Worm (Caenorhabditis elegans) whole organism, mixed stage, embryonic: ENCODE measurements around the gene Y44A6C.2.

Experiments
- M03D4.4 ChIP-seq: sonication (generic microtip); optimal IDR thresholded peaks from 2 replicates; lab custom pipeline; 2017; ENCODE audit warnings: mild to moderate bottlenecking, missing genetic modification characterization, missing compliant biosample characterization
- bed-3 ChIP-seq: fragments of 200-800 bp; sonication (Bioruptor generic); optimal IDR thresholded peaks from 3 replicates; lab custom pipeline; 2018; ENCODE audit warnings: mild to moderate bottlenecking, missing genetic modification characterization, moderate library complexity, missing compliant biosample characterization
- ceh-39 ChIP-seq: fragments of 150-350 bp; optimal IDR thresholded peaks from 2 replicates; lab custom pipeline; 2014; ENCODE audit warnings: missing biosample characterization, missing genetic modification characterization
- ceh-43 ChIP-seq: fragments of 200-800 bp; sonication (Bioruptor generic); optimal IDR thresholded peaks from 2 replicates; lab custom pipeline; 2018; ENCODE audit warnings: mild to moderate bottlenecking, missing genetic modification characterization, moderate library complexity, missing compliant biosample characterization
- ceh-83 ChIP-seq: fragments of 200-800 bp; sonication (Bioruptor generic); optimal IDR thresholded peaks from 2 replicates; lab custom pipeline; 2018; ENCODE audit warnings: mild to moderate bottlenecking, missing genetic modification characterization, missing compliant biosample characterization
- ces-1 ChIP-seq: fragments of 150-350 bp; optimal IDR thresholded peaks from 2 replicates; lab custom pipeline; 2014; ENCODE audit warnings: missing biosample characterization, missing genetic modification reagents, missing genetic modification characterization
- cnd-1 ChIP-seq: fragments of 200-800 bp; sonication (Bioruptor generic); optimal IDR thresholded peaks from 2 replicates; lab custom pipeline; 2018; ENCODE audit warnings: mild to moderate bottlenecking, missing genetic modification characterization, missing compliant biosample characterization
- drap-1 ChIP-seq: fragments of 200-800 bp; sonication (Bioruptor generic); optimal IDR thresholded peaks from 3 replicates; lab custom pipeline; 2018; ENCODE audit warnings: mild to moderate bottlenecking, missing genetic modification characterization, missing compliant biosample characterization
- elt-1 ChIP-seq: sonication (generic microtip); optimal IDR thresholded peaks from 2 replicates; lab custom pipeline; 2017; ENCODE audit warnings: missing genetic modification characterization, mild to moderate bottlenecking, missing compliant biosample characterization, antibody characterized with exemption, moderate library complexity, borderline replicate concordance; ENCODE audit not compliant: insufficient read depth
- elt-3 ChIP-seq: fragments of 150-350 bp; optimal IDR thresholded peaks from 2 replicates; lab custom pipeline; 2014; ENCODE audit warnings: missing biosample characterization, missing genetic modification characterization
- flh-1 ChIP-seq: fragments of 200-800 bp; sonication (Bioruptor generic); optimal IDR thresholded peaks from 2 replicates; lab custom pipeline; 2018; ENCODE audit warnings: mild to moderate bottlenecking, missing genetic modification characterization, moderate library complexity, missing compliant biosample characterization
- ham-2 ChIP-seq: fragments of 200-800 bp; sonication (Bioruptor generic); optimal IDR thresholded peaks from 2 replicates; lab custom pipeline; 2018; ENCODE audit warnings: mild to moderate bottlenecking, missing genetic modification characterization, missing compliant biosample characterization
- hlh-1 ChIP-seq: fragments of 150-350 bp; optimal IDR thresholded peaks from 2 replicates; lab custom pipeline; 2014; ENCODE audit warnings: missing biosample characterization, missing genetic modification reagents, missing genetic modification characterization
- lin-13 ChIP-seq: fragments of 150-350 bp; optimal IDR thresholded peaks from 2 replicates; lab custom pipeline; 2014; ENCODE audit warnings: missing biosample characterization, missing genetic modification characterization
- lin-32 ChIP-seq: fragments of 200-800 bp; sonication (Bioruptor generic); optimal IDR thresholded peaks from 2 replicates; lab custom pipeline; 2018; ENCODE audit warnings: mild to moderate bottlenecking, missing genetic modification characterization, missing compliant biosample characterization
- lsy-2 ChIP-seq: fragments of 150-350 bp; optimal IDR thresholded peaks from 2 replicates; lab custom pipeline; 2014; ENCODE audit warnings: missing biosample characterization, missing genetic modification characterization
- mab-5 ChIP-seq: fragments of 150-350 bp; optimal IDR thresholded peaks from 2 replicates; lab custom pipeline; 2014; ENCODE audit warnings: missing biosample characterization, missing genetic modification characterization
- mep-1 ChIP-seq: fragments of 150-350 bp; optimal IDR thresholded peaks from 2 replicates; lab custom pipeline; 2017; ENCODE audit warnings: missing biosample characterization, missing genetic modification reagents, missing genetic modification characterization, inconsistent platforms
- mls-2 ChIP-seq: sonication (generic microtip); optimal IDR thresholded peaks from 2 replicates; lab custom pipeline; 2016; ENCODE audit warnings: mild to moderate bottlenecking, missing genetic modification characterization, moderate library complexity, missing compliant biosample characterization
- nhr-2 ChIP-seq: fragments of 150-350 bp; optimal IDR thresholded peaks from 2 replicates; lab custom pipeline; 2014; ENCODE audit warnings: missing biosample characterization, missing genetic modification characterization
- nhr-237 ChIP-seq: fragments of 150-350 bp; optimal IDR thresholded peaks from 2 replicates; lab custom pipeline; 2014; ENCODE audit warnings: missing biosample characterization, missing genetic modification characterization
- nhr-28 ChIP-seq: fragments of 150-350 bp; optimal IDR thresholded peaks from 2 replicates; lab custom pipeline; 2014; ENCODE audit warnings: missing biosample characterization, missing genetic modification characterization
- nhr-76 ChIP-seq: sonication (generic microtip); optimal IDR thresholded peaks from 2 replicates; lab custom pipeline; 2017; ENCODE audit warnings: missing biosample characterization, missing genetic modification characterization
- pha-4 ChIP-seq: fragments of 150-350 bp; optimal IDR thresholded peaks from 2 replicates; lab custom pipeline; 2018; ENCODE audit warnings: missing biosample characterization, missing genetic modification reagents, missing genetic modification characterization
- sem-2 ChIP-seq: fragments of 200-800 bp; sonication (Bioruptor generic); optimal IDR thresholded peaks from 2 replicates; lab custom pipeline; 2018; ENCODE audit warnings: mild to moderate bottlenecking, missing genetic modification characterization, missing compliant biosample characterization
- snpc-4 ChIP-seq: fragments of 150-350 bp; optimal IDR thresholded peaks from 2 replicates; lab custom pipeline; 2014; ENCODE audit warnings: missing biosample characterization, missing genetic modification characterization
- tbx-8 ChIP-seq: fragments of 200-800 bp; sonication (Bioruptor generic); optimal IDR thresholded peaks from 2 replicates; lab custom pipeline; 2018; ENCODE audit warnings: mild to moderate bottlenecking, missing genetic modification characterization, moderate library complexity, missing compliant biosample characterization
- unc-120 ChIP-seq: sonication (generic microtip); optimal IDR thresholded peaks from 2 replicates; lab custom pipeline; 2017; ENCODE audit warnings: missing genetic modification characterization, missing compliant biosample characterization; ENCODE audit not compliant: poor library complexity, severe bottlenecking
- unc-39 ChIP-seq: fragments of 150-350 bp; optimal IDR thresholded peaks from 2 replicates; lab custom pipeline; 2014; ENCODE audit warnings: missing biosample characterization, missing genetic modification characterization
- unc-62 ChIP-seq: fragments of 150-350 bp; optimal IDR thresholded peaks from 2 replicates; lab custom pipeline; 2014; ENCODE audit warnings: missing biosample characterization, missing genetic modification reagents, missing genetic modification characterization
- zip-8 ChIP-seq: fragments of 150-350 bp; optimal IDR thresholded peaks from 2 replicates; lab custom pipeline; 2014; ENCODE audit warnings: missing biosample characterization, missing genetic modification characterization
- ztf-11 ChIP-seq: fragments of 150-350 bp; optimal IDR thresholded peaks from 2 replicates; lab custom pipeline; 2014; ENCODE audit warnings: missing biosample characterization, missing genetic modification characterization

Gene Y44A6C.2

DNA sequence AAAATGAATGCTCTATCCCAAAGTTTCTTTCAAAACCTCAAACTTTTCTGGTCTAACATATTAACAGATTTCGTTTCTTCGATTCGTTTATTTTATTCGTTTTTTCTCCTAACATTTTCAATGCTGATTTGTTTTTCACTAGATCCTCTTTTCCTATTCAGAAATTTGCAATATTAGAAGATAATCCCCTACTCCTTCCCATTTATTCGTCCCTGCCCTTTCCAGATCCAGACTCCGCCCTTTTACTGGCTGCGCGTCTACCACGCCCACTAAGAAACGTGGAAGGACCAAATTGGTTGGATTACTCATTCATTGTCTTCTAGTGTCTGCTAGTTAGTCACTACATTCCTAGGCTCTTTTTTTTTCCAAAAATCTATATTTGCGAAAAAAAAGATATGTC, at the start of gene Y44A6C.2:
Gene Y44A6C.2, plus strand, starts transcription at position 301 of the 400 bp plus-strand sequence.
- TF ChIP-seq unc-120 (tag; lab: Kevin White, UChicago): no peak
- TF ChIP-seq ceh-43: no peak
- no peak for TF ChIP-seq lsy-2 (tag; lab: Kevin White, UChicago)
- TF ChIP-seq ces-1 (GFP tag; lab: Kevin White, UChicago): no peak
- TF ChIP-seq pha-4: no peak
- TF ChIP-seq elt-1 (tag; lab: Kevin White, UChicago): no peak
- TF ChIP-seq hlh-1 (tag; lab: Kevin White, UChicago): no peak
- no peak for TF ChIP-seq drap-1 (GFP tag; lab: Kevin White, UChicago)
- no peak for TF ChIP-seq nhr-2 (tag; lab: Kevin White, UChicago)

DNA sequence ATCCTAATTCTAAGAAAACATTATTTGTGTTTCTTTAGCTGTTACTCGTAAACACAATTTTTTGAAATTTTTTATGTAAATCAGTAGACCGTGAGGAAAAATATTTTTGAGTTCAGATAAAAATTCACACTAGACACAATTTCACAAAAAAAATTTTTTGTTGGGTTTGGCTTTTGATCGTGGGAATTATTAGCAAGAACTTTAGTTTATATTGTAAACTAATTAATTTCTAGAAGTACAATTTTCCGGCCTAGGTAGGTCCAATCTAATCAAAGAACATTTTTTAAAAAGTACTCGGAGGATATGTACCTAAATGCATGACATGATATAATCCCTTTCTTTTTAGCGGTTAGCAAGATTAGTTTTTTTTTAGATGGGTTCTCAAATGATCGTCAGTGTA, 41.8 kb upstream of the Y44A6C.2 start:
- TF ChIP-seq ces-1 (GFP tag; lab: Kevin White, UChicago): no peak
- TF ChIP-seq ceh-83 (GFP tag; lab: Kevin White, UChicago): no peak
- no peak for TF ChIP-seq ceh-43
- TF ChIP-seq mep-1 (tag; lab: Kevin White, UChicago): no peak
- no peak for TF ChIP-seq sem-2 (GFP tag; lab: Kevin White, UChicago)
- TF ChIP-seq M03D4.4 (tag; lab: Kevin White, UChicago): no peak
- no peak for TF ChIP-seq unc-39 (tag; lab: Kevin White, UChicago)
- TF ChIP-seq mab-5 (tag; lab: Kevin White, UChicago): no peak
- no peak for TF ChIP-seq lin-13 (tag; lab: Kevin White, UChicago)
- TF ChIP-seq unc-62: no peak
- no peak for TF ChIP-seq bed-3 (GFP tag; lab: Kevin White, UChicago)
- no peak for TF ChIP-seq nhr-28

DNA sequence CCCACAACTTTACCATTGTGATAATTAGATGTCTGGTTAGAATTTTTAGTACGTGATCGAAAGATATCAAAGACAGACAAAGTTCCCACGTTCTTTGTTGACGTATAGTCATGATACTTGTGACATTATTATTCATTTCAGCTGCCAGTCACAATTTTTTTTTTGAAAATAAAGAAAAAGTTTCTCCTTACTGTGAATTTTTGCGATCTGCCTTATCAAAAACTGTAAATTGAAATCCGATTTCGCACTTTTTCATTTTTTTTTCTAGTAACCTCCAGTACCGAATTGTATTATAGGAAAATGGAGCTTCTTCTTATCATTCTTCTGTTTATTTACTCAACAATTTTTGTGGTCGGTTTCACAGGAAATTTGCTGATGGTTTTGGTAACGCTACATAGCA, 40.9 kb upstream of the Y44A6C.2 start, which contains the start of gene srsx-35:
Gene srsx-35, plus strand, starts transcription at position 301 of the 400 bp plus-strand sequence.
- no peak for TF ChIP-seq lin-32 (GFP tag; lab: Kevin White, UChicago)

DNA sequence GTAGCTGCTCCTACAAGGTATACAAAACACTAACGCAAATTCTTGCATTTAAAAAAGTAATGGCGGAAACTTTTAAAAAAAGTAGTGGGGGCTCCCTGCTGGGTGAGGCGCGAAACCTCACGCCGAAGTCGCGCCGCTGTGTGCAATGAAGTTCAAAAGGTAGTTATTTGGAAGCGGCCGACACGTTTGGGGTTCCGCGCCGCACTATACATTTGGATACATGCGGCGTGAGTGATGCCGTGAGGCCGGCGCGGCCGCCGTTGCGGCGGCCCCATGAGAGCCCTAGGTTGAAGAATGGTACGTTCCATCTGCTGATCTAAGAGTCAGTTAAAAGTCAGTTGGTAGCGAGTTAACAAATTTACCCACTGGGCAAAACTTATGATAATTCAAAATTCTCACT, 40.2 kb upstream of the Y44A6C.2 start:
- TF ChIP-seq hlh-1 (tag; lab: Kevin White, UChicago) (no peak), flh-1 (no peak), unc-62 (no peak), ztf-11 (tag; lab: Kevin White, UChicago) (no peak), nhr-76 (tag; lab: Kevin White, UChicago) (no peak), nhr-2 (tag; lab: Kevin White, UChicago) (no peak), M03D4.4 (tag; lab: Kevin White, UChicago) (no peak), unc-39 (tag; lab: Kevin White, UChicago) (no peak), lin-32 (GFP tag; lab: Kevin White, UChicago) (no peak), unc-120 (tag; lab: Kevin White, UChicago) (no peak), mep-1 (tag; lab: Kevin White, UChicago) (no peak), mls-2 (tag; lab: Kevin White, UChicago) (no peak)

DNA sequence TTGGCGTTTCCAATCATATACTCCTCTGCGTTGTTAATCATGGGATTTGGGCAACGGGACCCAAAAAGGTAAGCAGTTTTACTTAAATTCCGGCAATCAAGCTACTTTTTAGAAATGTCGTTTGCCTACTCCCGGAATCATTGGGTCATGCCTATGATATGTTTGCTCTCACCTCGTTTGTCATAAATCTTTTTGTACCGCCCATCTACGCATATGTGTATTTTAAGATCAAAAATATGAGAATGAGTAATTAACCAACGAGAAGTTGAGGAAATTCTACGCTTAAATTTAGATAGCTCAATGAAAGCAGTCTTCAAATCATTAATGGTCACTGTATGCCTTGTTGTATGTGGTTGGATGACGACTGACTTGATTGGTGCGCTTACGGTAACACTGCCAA, 39.7 kb upstream of the Y44A6C.2 start:
- TF ChIP-seq ceh-83 (GFP tag; lab: Kevin White, UChicago) (no peak), nhr-76 (tag; lab: Kevin White, UChicago) (no peak), nhr-2 (tag; lab: Kevin White, UChicago) (no peak), elt-3 (tag; lab: Kevin White, UChicago) (no peak), unc-62 (no peak), ceh-39 (tag; lab: Kevin White, UChicago) (no peak), zip-8 (tag; lab: Kevin White, UChicago) (no peak), ham-2 (no peak), tbx-8 (no peak), lsy-2 (tag; lab: Kevin White, UChicago) (no peak)

DNA sequence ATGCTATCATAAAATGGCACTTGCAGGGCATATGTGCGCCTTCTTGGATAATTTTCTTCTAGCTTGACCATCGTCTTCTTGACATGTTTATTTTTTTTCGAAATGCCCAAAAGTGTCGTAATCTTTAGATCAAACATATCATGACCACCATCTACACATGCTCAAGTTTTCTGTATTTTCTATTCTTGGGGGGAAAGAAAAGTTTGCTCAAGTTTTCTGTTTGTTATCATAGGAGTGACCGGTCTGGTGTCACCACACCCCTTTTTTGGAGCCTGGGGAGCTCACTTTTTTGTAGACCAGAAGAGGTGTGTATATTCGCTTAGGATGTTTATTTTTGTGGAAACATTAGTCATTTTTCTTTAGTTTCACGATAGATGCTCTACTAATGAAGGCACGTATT, 36.7 kb upstream of the Y44A6C.2 start, which contains the start of gene klf-2:
Gene klf-2, plus strand, starts transcription at position 301 of the 400 bp plus-strand sequence.
- TF ChIP-seq lsy-2 (tag; lab: Kevin White, UChicago): no peak
- no peak for TF ChIP-seq unc-39 (tag; lab: Kevin White, UChicago)
- TF ChIP-seq mls-2 (tag; lab: Kevin White, UChicago): no peak
- no peak for TF ChIP-seq lin-32 (GFP tag; lab: Kevin White, UChicago)
- TF ChIP-seq ceh-39 (tag; lab: Kevin White, UChicago): no peak
- no peak for TF ChIP-seq lin-13 (tag; lab: Kevin White, UChicago)
- no peak for TF ChIP-seq unc-120 (tag; lab: Kevin White, UChicago)
- no peak for TF ChIP-seq mep-1 (tag; lab: Kevin White, UChicago)
- TF ChIP-seq elt-3 (tag; lab: Kevin White, UChicago): no peak
- no peak for TF ChIP-seq mab-5 (tag; lab: Kevin White, UChicago)
- TF ChIP-seq cnd-1 (tag; lab: Kevin White, UChicago): no peak
- TF ChIP-seq hlh-1 (tag; lab: Kevin White, UChicago): no peak
- no peak for TF ChIP-seq ztf-11 (tag; lab: Kevin White, UChicago)
- no peak for TF ChIP-seq ham-2
- TF ChIP-seq ceh-43: no peak
- no peak for TF ChIP-seq nhr-237 (tag; lab: Kevin White, UChicago)
- no peak for TF ChIP-seq bed-3 (GFP tag; lab: Kevin White, UChicago)
- TF ChIP-seq nhr-28: no peak
- TF ChIP-seq snpc-4 (tag; lab: Kevin White, UChicago): no peak
